Worm (Caenorhabditis elegans): Measurements from ENCODE around the gene T12D8.10.

ce11 chrIII:13616793-13617192, 25.3 kb downstream of the T12D8.10 start, which contains the start of gene T12D8.9:
- TF ChIP-seq ama-1 (optimal IDR thresholded peaks at IDR 0.05), result no peak
- no peak for TF ChIP-seq tbx-37 (GFP tag; conservative IDR thresholded peaks at IDR 0.05)
- TF ChIP-seq flt-1 (GFP tag; IDR thresholded peaks at IDR 0.05), result no peak
- TF ChIP-seq hmg-4 (GFP tag; optimal IDR thresholded peaks at IDR 0.05), result no peak
- TF ChIP-seq pes-1 (GFP tag; IDR thresholded peaks at IDR 0.05), result no peak
- no peak for TF ChIP-seq tra-4 (tag; optimal IDR thresholded peaks at IDR 0.05)
- no peak for TF ChIP-seq aly-1 (tag; optimal IDR thresholded peaks at IDR 0.05)
- TF ChIP-seq hmbx-1 (tag; optimal IDR thresholded peaks at IDR 0.05), result no peak
- no peak for TF ChIP-seq ceh-36 (tag; optimal IDR thresholded peaks at IDR 0.05)
- no peak for TF ChIP-seq tbx-11 (GFP tag; IDR thresholded peaks at IDR 0.05)
- no peak for TF ChIP-seq scrt-1 (GFP tag; IDR thresholded peaks at IDR 0.05)
- TF ChIP-seq ets-7 (tag; optimal IDR thresholded peaks at IDR 0.05), result no peak
- TF ChIP-seq sea-1 (GFP tag; conservative IDR thresholded peaks at IDR 0.05), result no peak
- TF ChIP-seq hnd-1 (tag; optimal IDR thresholded peaks at IDR 0.05), result no peak

Measured in whole organism, early embryonic.